Fruit fly (Drosophila melanogaster) whole organism, embryonic: ENCODE measurements around the gene CG44261.

Experiments used
- Bgb ChIP-seq: fragments of 200-800 bp; sonication (Bioruptor generic); IDR thresholded peaks from 2 replicates; pipeline ENCODE4 v1.3.6; 2022; ENCODE audit warnings: missing biosample characterization, missing genetic modification characterization; ENCODE audit not compliant: partially characterized antibody
- CG11456 ChIP-seq: fragments of 200-800 bp; sonication (Bioruptor generic); IDR thresholded peaks from 3 replicates; pipeline ENCODE4 v1.3.6; 2022; ENCODE audit warnings: missing biosample characterization, missing genetic modification characterization
- CG11504 ChIP-seq: fragments of 200-800 bp; sonication (Bioruptor generic); optimal IDR thresholded peaks from 3 replicates; lab custom pipeline; 2019; ENCODE audit warnings: missing biosample characterization, mild to moderate bottlenecking, missing genetic modification characterization, moderate library complexity
- CG12104 ChIP-seq: fragments of 200-800 bp; sonication (Bioruptor generic); optimal IDR thresholded peaks from 3 replicates; lab custom pipeline; 2016; ENCODE audit warnings: missing biosample characterization, missing genetic modification characterization
- CG15011 ChIP-seq: fragments of 200-800 bp; sonication (Bioruptor generic); optimal IDR thresholded peaks from 3 replicates; lab custom pipeline; 2018; ENCODE audit warnings: missing biosample characterization, mild to moderate bottlenecking, missing genetic modification characterization
- CG1603 ChIP-seq: fragments of 200-800 bp; sonication (Bioruptor generic); optimal IDR thresholded peaks from 2 replicates; lab custom pipeline; 2019; ENCODE audit warnings: missing biosample characterization, mild to moderate bottlenecking, missing genetic modification characterization, moderate library complexity
- CG16779 ChIP-seq: fragments of 200-800 bp; sonication (Bioruptor generic); IDR thresholded peaks from 2 replicates; pipeline ENCODE4 v1.3.6; 2022; ENCODE audit warnings: missing biosample characterization, missing genetic modification characterization
- CG17359 ChIP-seq: fragments of 200-800 bp; sonication (Bioruptor generic); optimal IDR thresholded peaks from 3 replicates; lab custom pipeline; 2018; ENCODE audit warnings: missing biosample characterization, mild to moderate bottlenecking, missing genetic modification characterization, moderate library complexity
- CG2199 ChIP-seq: fragments of 200-800 bp; sonication (Bioruptor generic); IDR thresholded peaks from 3 replicates; pipeline ENCODE4 v1.3.6; 2022; ENCODE audit warnings: missing biosample characterization, missing genetic modification characterization
- CG2712 ChIP-seq: fragments of 200-800 bp; optimal IDR thresholded peaks from 3 replicates; lab custom pipeline; 2019; ENCODE audit warnings: missing biosample characterization, mild to moderate bottlenecking, missing genetic modification characterization, moderate library complexity
- CG2875 ChIP-seq: fragments of 200-800 bp; sonication (Bioruptor generic); optimal IDR thresholded peaks from 2 replicates; lab custom pipeline; 2017; ENCODE audit warnings: missing biosample characterization, mild to moderate bottlenecking, missing genetic modification characterization, missing genetic modification reagents
- CG31441 ChIP-seq: fragments of 200-800 bp; sonication (Bioruptor generic); IDR thresholded peaks from 2 replicates; pipeline ENCODE4 v1.3.6; 2022; ENCODE audit warnings: missing biosample characterization, missing genetic modification characterization
- CG3726 ChIP-seq: fragments of 200-800 bp; sonication (Bioruptor generic); IDR thresholded peaks from 3 replicates; pipeline ENCODE4, ENCODE4 v1.3.6; 2022; ENCODE audit warnings: missing biosample characterization, missing genetic modification characterization
- CHES-1-like ChIP-seq: fragments of 200-800 bp; sonication (Bioruptor generic); optimal IDR thresholded peaks from 2 replicates; lab custom pipeline; 2016; ENCODE audit warnings: missing biosample characterization, missing genetic modification characterization
- Dad ChIP-seq: fragments of 200-800 bp; sonication (Bioruptor generic); optimal IDR thresholded peaks from 3 replicates; lab custom pipeline; 2016; ENCODE audit warnings: missing biosample characterization, missing genetic modification characterization
- Dbx ChIP-seq: fragments of 200-800 bp; sonication (Bioruptor generic); IDR thresholded peaks from 3 replicates; pipeline ENCODE4 v1.3.6; 2022; ENCODE audit warnings: missing biosample characterization, missing genetic modification characterization
- Doc3 ChIP-seq: fragments of 200-800 bp; sonication (Bioruptor generic); IDR thresholded peaks from 3 replicates; pipeline ENCODE4 v1.3.6; 2022; ENCODE audit warnings: missing biosample characterization, missing genetic modification characterization; ENCODE audit not compliant: partially characterized antibody
- H15 ChIP-seq: fragments of 200-800 bp; sonication (Bioruptor generic); IDR thresholded peaks from 3 replicates; pipeline ENCODE4 v1.3.6; 2022; ENCODE audit warnings: missing biosample characterization, missing genetic modification characterization
- Med ChIP-seq: fragments of 200-800 bp; sonication (Bioruptor generic); peaks from one replicate; lab custom pipeline; 2016; ENCODE audit warnings: missing biosample characterization, missing genetic modification characterization, mild to moderate bottlenecking, inconsistent platforms, moderate library complexity
- Oli ChIP-seq: fragments of 200-800 bp; sonication (Bioruptor generic); optimal IDR thresholded peaks from 2 replicates; lab custom pipeline; 2018; ENCODE audit warnings: missing biosample characterization, mild to moderate bottlenecking, missing genetic modification characterization, moderate library complexity
- Sox102F ChIP-seq: fragments of 200-800 bp; sonication (Bioruptor generic); optimal IDR thresholded peaks from 2 replicates; lab custom pipeline; 2018; ENCODE audit warnings: missing biosample characterization, mild to moderate bottlenecking, missing genetic modification characterization, moderate library complexity
- Sry-β ChIP-seq: fragments of 200-800 bp; sonication (Bioruptor generic); optimal IDR thresholded peaks from 2 replicates; lab custom pipeline; 2018; ENCODE audit warnings: missing biosample characterization, mild to moderate bottlenecking, missing genetic modification characterization, moderate library complexity
- Ssrp ChIP-seq: fragments of 200-800 bp; sonication (Bioruptor generic); optimal IDR thresholded peaks from 2 replicates; lab custom pipeline; 2018; ENCODE audit warnings: missing biosample characterization, mild to moderate bottlenecking, missing genetic modification characterization, moderate library complexity
- Tbp ChIP-seq: fragments of >200 bp; optimal IDR thresholded peaks from 2 replicates; lab custom pipeline; 2018; ENCODE audit warnings: missing biosample characterization, missing genetic modification characterization
- Trl ChIP-seq, 3 experiments: fragments of >200 bp in 2 of 3; fragments of 200-800 bp in 1 of 3; sonication (Bioruptor generic) in 1 of 3; optimal IDR thresholded peaks; 2 replicates in 1 of 3; 3 replicates in 2 of 3; lab custom pipeline; 2016 to 2017; ENCODE audit warnings: missing biosample characterization in 1 of 3, missing genetic modification characterization in 1 of 3
- Xrp1 ChIP-seq: fragments of 200-800 bp; sonication (Bioruptor generic); IDR thresholded peaks from 2 replicates; pipeline ENCODE4 v1.3.6; 2022; ENCODE audit warnings: missing biosample characterization, missing genetic modification characterization
- abd-A ChIP-seq: fragments of 200-800 bp; sonication (Bioruptor generic); optimal IDR thresholded peaks from 3 replicates; lab custom pipeline; 2019; ENCODE audit warnings: missing biosample characterization, mild to moderate bottlenecking, missing genetic modification characterization, moderate library complexity
- az2 ChIP-seq: fragments of 200-800 bp; sonication (Bioruptor generic); optimal IDR thresholded peaks from 3 replicates; lab custom pipeline; 2016; ENCODE audit warnings: missing biosample characterization, missing genetic modification characterization
- ci ChIP-seq: fragments of 200-800 bp; sonication (Bioruptor generic); IDR thresholded peaks from 3 replicates; pipeline ENCODE4 v1.3.6; 2022; ENCODE audit warnings: missing biosample characterization, missing genetic modification characterization
- crol ChIP-seq: fragments of 200-800 bp; sonication (Bioruptor generic); IDR thresholded peaks from 2 replicates; pipeline ENCODE4 v1.3.6; 2022; ENCODE audit warnings: missing biosample characterization, missing genetic modification characterization
- dmrt11E ChIP-seq: fragments of 200-800 bp; sonication (Bioruptor generic); optimal IDR thresholded peaks from 3 replicates; lab custom pipeline; 2018; ENCODE audit warnings: missing biosample characterization, mild to moderate bottlenecking, missing genetic modification characterization, moderate library complexity
- fd3F ChIP-seq: fragments of 200-800 bp; sonication (Bioruptor generic); optimal IDR thresholded peaks from 2 replicates; lab custom pipeline; 2018; ENCODE audit warnings: missing biosample characterization, mild to moderate bottlenecking, missing genetic modification characterization, moderate library complexity
- jigr1 ChIP-seq: fragments of 200-800 bp; sonication (Bioruptor generic); IDR thresholded peaks from 3 replicates; pipeline ENCODE4 v1.3.6; 2022; ENCODE audit warnings: missing biosample characterization, missing genetic modification characterization
- kay ChIP-seq: fragments of 200-800 bp; sonication (Bioruptor generic); optimal IDR thresholded peaks from 2 replicates; lab custom pipeline; 2016; ENCODE audit warnings: missing biosample characterization, missing genetic modification characterization
- lab ChIP-seq: fragments of 200-800 bp; sonication (Bioruptor generic); optimal IDR thresholded peaks from 3 replicates; lab custom pipeline; 2017; ENCODE audit warnings: missing biosample characterization, missing genetic modification characterization, mild to moderate bottlenecking, moderate library complexity, missing genetic modification reagents
- lmd ChIP-seq: fragments of 200-800 bp; sonication (Bioruptor generic); IDR thresholded peaks from 2 replicates; pipeline ENCODE4 v1.3.6; 2022; ENCODE audit warnings: missing biosample characterization, missing genetic modification characterization
- nmo ChIP-seq: fragments of 200-800 bp; sonication (Bioruptor generic); optimal IDR thresholded peaks from 2 replicates; lab custom pipeline; 2018; ENCODE audit warnings: missing biosample characterization, mild to moderate bottlenecking, missing genetic modification characterization, moderate library complexity
- rib ChIP-seq: fragments of 200-800 bp; sonication (Bioruptor generic); IDR thresholded peaks from 2 replicates; pipeline ENCODE4 v1.3.6; 2022; ENCODE audit warnings: missing biosample characterization, missing genetic modification characterization
- scrt ChIP-seq: fragments of 200-800 bp; sonication (Bioruptor generic); optimal IDR thresholded peaks from 2 replicates; lab custom pipeline; 2018; ENCODE audit warnings: missing biosample characterization, mild to moderate bottlenecking, missing genetic modification characterization, moderate library complexity
- slbo ChIP-seq: fragments of 200-800 bp; sonication (Bioruptor generic); IDR thresholded peaks from 2 replicates; pipeline ENCODE4 v1.3.6; 2022; ENCODE audit warnings: missing biosample characterization, missing genetic modification characterization
- ttk ChIP-seq: fragments of 200-800 bp; sonication (Bioruptor generic); IDR thresholded peaks from 2 replicates; pipeline ENCODE4 v2.1.2; 2022; ENCODE audit warnings: missing biosample characterization, missing genetic modification characterization
- zf30C ChIP-seq: fragments of 200-800 bp; sonication (Bioruptor generic); optimal IDR thresholded peaks from 3 replicates; lab custom pipeline; 2018; ENCODE audit warnings: missing biosample characterization, mild to moderate bottlenecking, missing genetic modification characterization
- zfh1 ChIP-seq: fragments of 200-800 bp; sonication (Bioruptor generic); IDR thresholded peaks from 3 replicates; pipeline ENCODE4 v1.3.6; 2022; ENCODE audit warnings: missing biosample characterization, missing genetic modification characterization

Gene CG44261

dm6 chr3R:9420439-9421234, 12.7 kb upstream of the CG44261 start (continued):
- TF ChIP-seq CG15011 (no peak), Oli (tag; lab: Kevin White, UChicago) (peak; percentile 31), Sox102F (peak; percentile 44), Trl (optimal IDR thresholded peaks at IDR 0.05; lab: Kevin White, UChicago) (peak; percentile 7 to 17), Trl (GFP tag; optimal IDR thresholded peaks at IDR 0.05; lab: Kevin White, UChicago) (no peak), CHES-1-like (GFP tag; lab: Kevin White, UChicago) (no peak), Med (GFP tag; lab: Kevin White, UChicago) (peak; percentile 74), dmrt11E (tag; lab: Kevin White, UChicago) (no peak), Bgb (GFP tag; lab: Robert Waterston, UW) (0 out of 2 replicates have a peak, but pooled peaks have one; percentile 15), fd3F (GFP tag; lab: Kevin White, UChicago) (no peak), CG16779 (GFP tag; lab: Robert Waterston, UW) (peak; percentile 53; the same call in 1 of the 2 replicates), az2 (no peak), CG12104 (GFP tag; lab: Kevin White, UChicago) (no peak), lmd (GFP tag; lab: Robert Waterston, UW) (peak; percentile 40; the same call in 1 of the 2 replicates), zfh1 (GFP tag; lab: Robert Waterston, UW) (peak; percentile 50; the same call in 1 of the 3 replicates), zf30C (GFP tag; lab: Kevin White, UChicago) (no peak), Dbx (GFP tag; lab: Robert Waterston, UW) (0 out of 3 replicates have a peak, but pooled peaks have one; percentile 5), rib (GFP tag; lab: Robert Waterston, UW) (no peak), CG2875 (GFP tag; lab: Kevin White, UChicago) (peak; percentile 14), Tbp (GFP tag; lab: Kevin White, UChicago) (no peak), CG2712 (tag; lab: Kevin White, UChicago) (peak; percentile 9), Sry-β (GFP tag; lab: Kevin White, UChicago) (no peak), Dad (GFP tag; lab: Kevin White, UChicago) (no peak), H15 (0 out of 3 replicates have a peak, but pooled peaks have one; percentile 5), CG2199 (GFP tag; lab: Robert Waterston, UW) (0 out of 3 replicates have a peak, but pooled peaks have one; percentile 23), lab (GFP tag; lab: Kevin White, UChicago) (peak; percentile 20), ci (GFP tag; lab: Robert Waterston, UW) (peak; percentile 66; the same call in 1 of the 3 replicates), Ssrp (peak; percentile 16), crol (GFP tag; lab: Robert Waterston, UW) (peak; percentile 75), CG1603 (tag; lab: Kevin White, UChicago) (peak; percentile 46), jigr1 (0 out of 3 replicates have a peak, but pooled peaks have one; percentile 31), kay (GFP tag; lab: Kevin White, UChicago) (no peak), slbo (GFP tag; lab: Robert Waterston, UW) (peak; percentile 8; the same call in 1 of the 2 replicates), ttk (0 out of 2 replicates have a peak, but pooled peaks have one; percentile 20), nmo (no peak), CG3726 (GFP tag; lab: Robert Waterston, UW) (no peak), Doc3 (GFP tag; lab: Robert Waterston, UW) (0 out of 3 replicates have a peak, but pooled peaks have one; percentile 12), abd-A (tag; lab: Kevin White, UChicago) (peak; percentile 34), scrt (no peak), CG17359 (peak; percentile 49), CG11504 (tag; lab: Kevin White, UChicago) (peak; percentile 43), Xrp1 (peak; percentile 45; the same call in 1 of the 2 replicates), CG31441 (GFP tag; lab: Robert Waterston, UW) (peak; percentile 41), CG11456 (GFP tag; lab: Robert Waterston, UW) (no peak)
